Fruit fly (Drosophila melanogaster) whole organism, prepupa: ENCODE data around the gene kuz.

Experiments used
- Blimp-1 ChIP-seq: fragments of 200-800 bp; sonication (Bioruptor generic); optimal IDR thresholded peaks from 3 replicates; lab custom pipeline; 2017; ENCODE audit warnings: missing biosample characterization, missing genetic modification characterization, mild to moderate bottlenecking, moderate library complexity, missing genetic modification reagents
- CG10631 ChIP-seq: fragments of 200-800 bp; sonication (Bioruptor generic); optimal IDR thresholded peaks from 2 replicates; lab custom pipeline; 2016; ENCODE audit warnings: missing biosample characterization, missing genetic modification characterization
- CG10669 ChIP-seq: fragments of 200-800 bp; sonication (Bioruptor generic); optimal IDR thresholded peaks from 3 replicates; lab custom pipeline; 2018; ENCODE audit warnings: missing biosample characterization, mild to moderate bottlenecking, missing genetic modification characterization, moderate library complexity
- CG11294 ChIP-seq: fragments of 200-800 bp; sonication (Bioruptor generic); IDR thresholded peaks from 2 replicates; pipeline ENCODE4 v1.3.6; 2022; ENCODE audit warnings: missing biosample characterization, missing genetic modification characterization
- CG15336 ChIP-seq: fragments of 200-800 bp; sonication (Bioruptor generic); IDR thresholded peaks from 2 replicates; pipeline ENCODE4 v1.3.6; 2022; ENCODE audit warnings: missing biosample characterization, missing genetic modification characterization
- CG31627 ChIP-seq: fragments of 200-800 bp; sonication (Bioruptor generic); optimal IDR thresholded peaks from 3 replicates; lab custom pipeline; 2016; ENCODE audit warnings: missing biosample characterization, missing genetic modification characterization
- CG32006 ChIP-seq: fragments of 200-800 bp; sonication (Bioruptor generic); optimal IDR thresholded peaks from 3 replicates; lab custom pipeline; 2017; ENCODE audit warnings: missing biosample characterization, mild to moderate bottlenecking, missing genetic modification characterization
- CG34406 ChIP-seq: fragments of 200-800 bp; sonication (Bioruptor generic); optimal IDR thresholded peaks from 3 replicates; lab custom pipeline; 2016; ENCODE audit warnings: missing biosample characterization, missing genetic modification characterization
- CG3919 ChIP-seq: fragments of 200-800 bp; sonication (Bioruptor generic); optimal IDR thresholded peaks from 3 replicates; lab custom pipeline; 2016; ENCODE audit warnings: missing biosample characterization, missing genetic modification characterization
- CG4318 ChIP-seq: fragments of 200-800 bp; sonication (Bioruptor generic); optimal IDR thresholded peaks from 3 replicates; lab custom pipeline; 2017; ENCODE audit warnings: missing biosample characterization, mild to moderate bottlenecking, missing genetic modification characterization
- CG6163 ChIP-seq: fragments of 200-800 bp; sonication (Bioruptor generic); IDR thresholded peaks from 3 replicates; pipeline ENCODE4 v1.3.6; 2022; ENCODE audit warnings: missing biosample characterization, missing genetic modification characterization
- CG6276 ChIP-seq: fragments of 200-800 bp; sonication (Bioruptor generic); optimal IDR thresholded peaks from 2 replicates; lab custom pipeline; 2017; ENCODE audit warnings: missing biosample characterization, mild to moderate bottlenecking, missing genetic modification characterization
- CG6792 ChIP-seq: fragments of 200-800 bp; sonication (Bioruptor generic); optimal IDR thresholded peaks from 3 replicates; lab custom pipeline; 2016; ENCODE audit warnings: missing biosample characterization, missing genetic modification characterization
- CG6854 ChIP-seq: fragments of 200-800 bp; sonication (Bioruptor generic); optimal IDR thresholded peaks from 2 replicates; lab custom pipeline; 2017; ENCODE audit warnings: missing biosample characterization, mild to moderate bottlenecking, missing genetic modification characterization
- CG7368 ChIP-seq: fragments of 200-800 bp; sonication (Bioruptor generic); optimal IDR thresholded peaks from 3 replicates; lab custom pipeline; 2016; ENCODE audit warnings: missing biosample characterization, missing genetic modification characterization
- CG8119 ChIP-seq: fragments of 200-800 bp; sonication (Bioruptor generic); IDR thresholded peaks from 3 replicates; pipeline ENCODE4 v1.3.6; 2022; ENCODE audit warnings: missing biosample characterization, missing genetic modification characterization
- CG8319 ChIP-seq: fragments of 200-800 bp; sonication (Bioruptor generic); optimal IDR thresholded peaks from 3 replicates; lab custom pipeline; 2016; ENCODE audit warnings: missing biosample characterization, missing genetic modification characterization
- CG8632 ChIP-seq: fragments of 200-800 bp; sonication (Bioruptor generic); optimal IDR thresholded peaks from 3 replicates; lab custom pipeline; 2016; ENCODE audit warnings: missing biosample characterization, missing genetic modification characterization
- CG9139 ChIP-seq: fragments of 200-800 bp; sonication (Bioruptor generic); optimal IDR thresholded peaks from 3 replicates; lab custom pipeline; 2017; ENCODE audit warnings: missing biosample characterization, mild to moderate bottlenecking, missing genetic modification characterization
- Eip75B ChIP-seq: fragments of 200-800 bp; sonication (Bioruptor generic); optimal IDR thresholded peaks from 3 replicates; lab custom pipeline; 2016; ENCODE audit warnings: missing biosample characterization, missing genetic modification characterization
- Eip93F ChIP-seq: fragments of 200-800 bp; sonication (Bioruptor generic); optimal IDR thresholded peaks from 2 replicates; lab custom pipeline; 2016; ENCODE audit warnings: missing biosample characterization, mild to moderate bottlenecking, missing genetic modification characterization
- Ets96B ChIP-seq: fragments of 200-800 bp; optimal IDR thresholded peaks from 2 replicates; lab custom pipeline; 2019; ENCODE audit warnings: missing biosample characterization, mild to moderate bottlenecking, missing genetic modification characterization, moderate library complexity
- Hr38 ChIP-seq: sonication (Bioruptor generic); optimal IDR thresholded peaks from 2 replicates; lab custom pipeline; 2016; ENCODE audit warnings: missing biosample characterization, missing genetic modification characterization
- Hr39 ChIP-seq: fragments of 200-800 bp; sonication (Bioruptor generic); optimal IDR thresholded peaks from 2 replicates; lab custom pipeline; 2016; ENCODE audit warnings: missing biosample characterization, missing genetic modification characterization
- Hr4 ChIP-seq: fragments of 200-800 bp; sonication (Bioruptor generic); optimal IDR thresholded peaks from 3 replicates; lab custom pipeline; 2016; ENCODE audit warnings: missing biosample characterization, missing genetic modification characterization
- Lpt ChIP-seq: fragments of 200-800 bp; sonication (Bioruptor generic); optimal IDR thresholded peaks from 3 replicates; lab custom pipeline; 2016; ENCODE audit warnings: missing biosample characterization, missing genetic modification characterization
- Met ChIP-seq: fragments of 200-800 bp; sonication (Bioruptor generic); optimal IDR thresholded peaks from 3 replicates; lab custom pipeline; 2016; ENCODE audit warnings: missing biosample characterization, missing genetic modification characterization
- Smox ChIP-seq: fragments of 200-800 bp; sonication (Bioruptor generic); optimal IDR thresholded peaks from 3 replicates; lab custom pipeline; 2016; ENCODE audit warnings: missing biosample characterization, missing genetic modification characterization
- Sox102F ChIP-seq: fragments of 200-800 bp; sonication (Bioruptor generic); optimal IDR thresholded peaks from 2 replicates; lab custom pipeline; 2016; ENCODE audit warnings: missing biosample characterization, mild to moderate bottlenecking, missing genetic modification characterization
- eg ChIP-seq: fragments of 200-800 bp; sonication (Bioruptor generic); IDR thresholded peaks from 3 replicates; pipeline ENCODE4 v1.3.6; 2022; ENCODE audit warnings: missing biosample characterization, missing genetic modification characterization
- esn ChIP-seq: fragments of 200-800 bp; sonication (Bioruptor generic); optimal IDR thresholded peaks from 2 replicates; lab custom pipeline; 2016; ENCODE audit warnings: missing biosample characterization, mild to moderate bottlenecking, missing genetic modification characterization, moderate library complexity
- fkh ChIP-seq: fragments of 200-800 bp; sonication (Bioruptor generic); optimal IDR thresholded peaks from 3 replicates; lab custom pipeline; 2017; ENCODE audit warnings: missing biosample characterization, mild to moderate bottlenecking, missing genetic modification characterization, moderate library complexity
- lz ChIP-seq: fragments of 200-800 bp; sonication (Bioruptor generic); optimal IDR thresholded peaks from 3 replicates; lab custom pipeline; 2016; ENCODE audit warnings: missing biosample characterization, missing genetic modification characterization
- salr ChIP-seq, 2 experiments: fragments of 200-800 bp; sonication (Bioruptor generic); optimal IDR thresholded peaks; 3 replicates each; lab custom pipeline; 2016 to 2018; ENCODE audit warnings: missing biosample characterization in 2 of 2, missing genetic modification characterization in 2 of 2, mild to moderate bottlenecking in 1 of 2
- spab ChIP-seq: fragments of 200-800 bp; sonication (Bioruptor generic); optimal IDR thresholded peaks from 2 replicates; lab custom pipeline; 2017; ENCODE audit warnings: missing biosample characterization, mild to moderate bottlenecking, missing genetic modification characterization, missing genetic modification reagents
- svp ChIP-seq: fragments of 200-800 bp; sonication (Bioruptor generic); peaks from one replicate; lab custom pipeline; 2016; ENCODE audit warnings: missing biosample characterization, missing genetic modification characterization

The kuz gene

dm6 chr2L:13613720-13614119 is 63.8 kb downstream of the kuz start (continued):
- peak; percentile 48 for TF ChIP-seq CG4318
- TF ChIP-seq CG32006 (GFP tag; lab: Kevin White, UChicago) = peak; percentile 75
- TF ChIP-seq CG7368 (GFP tag; lab: Kevin White, UChicago) = peak; percentile 9
- TF ChIP-seq esn (GFP tag; lab: Kevin White, UChicago) = peak; percentile 69
- TF ChIP-seq Eip75B = peak; percentile 72
- TF ChIP-seq fkh (GFP tag; lab: Kevin White, UChicago) = no peak
- peak; percentile 68 for TF ChIP-seq CG8119 (GFP tag; lab: Robert Waterston, UW)
- TF ChIP-seq CG6163 = 0 out of 3 replicates have a peak, but pooled peaks have one; percentile 34
- TF ChIP-seq Eip93F (GFP tag; lab: Kevin White, UChicago) = no peak
- peak; percentile 58 for TF ChIP-seq Smox (GFP tag; lab: Kevin White, UChicago)
- TF ChIP-seq svp (GFP tag; lab: Kevin White, UChicago) = peak; percentile 82
- TF ChIP-seq CG11294 (GFP tag; lab: Robert Waterston, UW) = peak; percentile 11; the same call in 1 of the 2 replicates
- TF ChIP-seq CG9139 (GFP tag; lab: Kevin White, UChicago) = peak; percentile 34
- peak; percentile 24 for TF ChIP-seq CG8632 (GFP tag; lab: Kevin White, UChicago)
- peak; percentile 69 for TF ChIP-seq CG10631 (GFP tag; lab: Kevin White, UChicago)
- peak; percentile 53 for TF ChIP-seq CG34406 (GFP tag; lab: Kevin White, UChicago)
- peak; percentile 71 for TF ChIP-seq CG10669
- TF ChIP-seq, all 60 proteins: peak for 49

- TF ChIP-seq CG31627 (no peak), CG10669 (no peak), Hr39 (GFP tag; lab: Kevin White, UChicago) (no peak), svp (GFP tag; lab: Kevin White, UChicago) (no peak), lz (no peak), spab (no peak), salr (GFP tag; optimal IDR thresholded peaks at IDR 0.05; lab: Kevin White, UChicago) (no peak), CG3919 (GFP tag; lab: Kevin White, UChicago) (no peak), CG8119 (GFP tag; lab: Robert Waterston, UW) (no peak), Ets96B (tag; lab: Kevin White, UChicago) (no peak), Lpt (GFP tag; lab: Kevin White, UChicago) (no peak), CG34406 (GFP tag; lab: Kevin White, UChicago) (no peak), Met (GFP tag; lab: Kevin White, UChicago) (no peak), Sox102F (GFP tag; lab: Kevin White, UChicago) (no peak), CG8319 (GFP tag; lab: Kevin White, UChicago) (no peak), CG6276 (GFP tag; lab: Kevin White, UChicago) (no peak), CG6792 (no peak), CG10631 (GFP tag; lab: Kevin White, UChicago) (no peak)
These were observed 65.7 kb downstream of the kuz start for dm6 chr2L:13615617-13616016.

dm6 chr2L:13629943-13630342 is 80.0 kb downstream of the kuz start:
- TF ChIP-seq CG3919 (GFP tag; lab: Kevin White, UChicago) (no peak), CG31627 (no peak), Eip93F (GFP tag; lab: Kevin White, UChicago) (no peak), CG6854 (GFP tag; lab: Kevin White, UChicago) (no peak), Blimp-1 (GFP tag; lab: Kevin White, UChicago) (no peak), svp (GFP tag; lab: Kevin White, UChicago) (no peak), CG32006 (GFP tag; lab: Kevin White, UChicago) (no peak), CG9139 (GFP tag; lab: Kevin White, UChicago) (no peak), Hr4 (GFP tag; lab: Kevin White, UChicago) (no peak), Smox (GFP tag; lab: Kevin White, UChicago) (no peak), Hr38 (GFP tag; lab: Kevin White, UChicago) (no peak), fkh (GFP tag; lab: Kevin White, UChicago) (no peak), Met (GFP tag; lab: Kevin White, UChicago) (no peak), eg (GFP tag; lab: Robert Waterston, UW) (no peak), CG7368 (GFP tag; lab: Kevin White, UChicago) (no peak), CG15336 (GFP tag; lab: Robert Waterston, UW) (no peak), Lpt (GFP tag; lab: Kevin White, UChicago) (no peak)
